Worm (Caenorhabditis elegans) whole organism, L4/young adult: ENCODE measurements around the gene cbp-2.

ENCODE experiments used
- W03F9.2 ChIP-seq: fragments of 150-350 bp; optimal IDR thresholded peaks from 2 replicates; lab custom pipeline; 2014; ENCODE audit warnings: missing biosample characterization, missing genetic modification characterization
- dao-5 ChIP-seq: sonication (generic microtip); optimal IDR thresholded peaks from 2 replicates; lab custom pipeline; 2016; ENCODE audit warnings: missing genotype, missing genetic modification characterization, moderate library complexity, missing compliant biosample characterization
- him-1 ChIP-seq: sonication (generic microtip); optimal IDR thresholded peaks from 2 replicates; lab custom pipeline; 2016; ENCODE audit warnings: missing genotype, missing genetic modification reagents, missing genetic modification characterization, missing compliant biosample characterization

Gene cbp-2

DNA sequence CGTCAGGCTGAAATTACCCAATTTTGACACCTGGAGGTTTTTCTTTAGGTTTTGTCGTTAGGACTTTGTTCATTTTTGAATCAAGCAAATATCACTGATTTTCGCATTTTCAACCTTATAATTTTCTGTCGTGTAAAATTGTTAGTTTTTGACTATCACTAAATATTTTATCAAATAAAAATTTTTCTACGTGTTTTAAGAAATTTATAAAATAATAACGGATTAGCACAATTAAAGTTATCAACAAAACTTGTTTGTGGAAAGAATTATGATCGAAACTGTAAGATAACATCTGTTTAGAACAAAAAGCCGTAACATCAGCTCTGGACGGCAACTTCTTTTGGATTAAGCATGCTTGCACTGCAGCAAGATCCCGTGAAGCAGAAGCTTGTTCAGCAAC is at the start of gene cbp-2:
Gene cbp-2, plus strand, starts transcription at position 301 of the 400 bp plus-strand sequence.
- TF ChIP-seq him-1 (tag; lab: Kevin White, UChicago) (no peak), dao-5 (tag; lab: Kevin White, UChicago) (no peak)

ce11 chrIII:9874515-9874914 is 48.5 kb upstream of the cbp-2 start:
- TF ChIP-seq W03F9.2 (tag; lab: Kevin White, UChicago) (no peak), him-1 (tag; lab: Kevin White, UChicago) (no peak), dao-5 (tag; lab: Kevin White, UChicago) (no peak)

ce11 chrIII:9876951-9877350 is 46.0 kb upstream of the cbp-2 start, which contains the start of gene ZK757.10:
Gene ZK757.10, plus strand, starts transcription at chrIII:9877251.
- no peak for TF ChIP-seq him-1 (tag; lab: Kevin White, UChicago)
- TF ChIP-seq W03F9.2 (tag; lab: Kevin White, UChicago), result no peak
- no peak for TF ChIP-seq dao-5 (tag; lab: Kevin White, UChicago)

- no peak for TF ChIP-seq W03F9.2 (tag; lab: Kevin White, UChicago)
- TF ChIP-seq him-1 (tag; lab: Kevin White, UChicago), result no peak
- no peak for TF ChIP-seq dao-5 (tag; lab: Kevin White, UChicago)
These were observed 44.1 kb upstream of the cbp-2 start, which contains the start of gene ZK757.2 for ce11 chrIII:9878828-9879227. Gene ZK757.2, minus strand, starts transcription at chrIII:9878928.

ce11 chrIII:9885609-9886008 is 37.4 kb upstream of the cbp-2 start:
- TF ChIP-seq him-1 (tag; lab: Kevin White, UChicago), result no peak
- TF ChIP-seq W03F9.2 (tag; lab: Kevin White, UChicago), result no peak
- no peak for TF ChIP-seq dao-5 (tag; lab: Kevin White, UChicago)

DNA sequence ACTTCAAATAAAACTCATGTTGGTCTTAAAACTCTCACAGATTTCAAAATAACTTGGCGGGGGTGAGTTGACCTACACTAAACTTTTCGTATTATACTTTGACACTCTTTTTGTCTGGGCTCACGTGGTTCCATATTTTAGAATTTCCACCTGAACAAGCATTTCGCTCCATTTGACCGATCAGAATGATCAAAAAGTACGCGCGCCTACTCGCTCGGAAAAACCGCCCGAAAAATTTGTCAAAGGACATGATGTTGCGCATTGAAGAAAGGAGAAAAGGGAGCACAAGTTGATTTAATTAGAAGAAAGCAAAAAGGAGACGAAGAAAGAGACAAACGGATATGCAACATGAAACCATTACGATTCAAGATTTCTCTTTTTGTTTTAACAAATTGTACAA is 36.7 kb upstream of the cbp-2 start:
- TF ChIP-seq W03F9.2 (tag; lab: Kevin White, UChicago) (no peak), him-1 (tag; lab: Kevin White, UChicago) (no peak), dao-5 (tag; lab: Kevin White, UChicago) (no peak)

DNA sequence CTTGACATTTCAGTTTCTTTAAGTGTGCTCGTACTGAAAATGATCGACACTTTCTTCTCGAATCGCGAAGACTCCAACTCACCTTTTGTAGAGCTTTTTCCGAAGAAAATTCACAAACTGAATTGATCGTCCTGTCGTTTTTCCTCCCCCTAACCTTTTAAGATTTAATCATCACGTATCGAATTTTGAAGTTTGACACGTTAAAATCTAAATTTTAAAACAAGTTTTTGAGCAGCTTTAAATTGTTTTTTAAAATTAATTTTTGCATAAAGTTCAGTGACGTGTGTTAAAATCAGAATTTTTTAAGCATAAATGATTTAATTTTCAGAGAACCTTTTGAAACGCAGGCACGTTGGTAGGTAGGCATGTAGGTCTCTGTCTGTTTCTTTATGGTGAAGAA is 31.6 kb upstream of the cbp-2 start, which contains the start of gene alg-4:
Gene alg-4, minus strand, starts transcription at position 101 of the 400 bp plus-strand sequence.
- TF ChIP-seq him-1 (tag; lab: Kevin White, UChicago) (no peak), W03F9.2 (tag; lab: Kevin White, UChicago) (no peak), dao-5 (tag; lab: Kevin White, UChicago) (no peak)

ce11 chrIII:9892855-9893254 is 30.1 kb upstream of the cbp-2 start, which contains the start of gene mam-7:
Gene mam-7, plus strand, starts transcription at chrIII:9893155.
- TF ChIP-seq him-1 (tag; lab: Kevin White, UChicago), result no peak
- no peak for TF ChIP-seq dao-5 (tag; lab: Kevin White, UChicago)
- TF ChIP-seq W03F9.2 (tag; lab: Kevin White, UChicago), result no peak

DNA sequence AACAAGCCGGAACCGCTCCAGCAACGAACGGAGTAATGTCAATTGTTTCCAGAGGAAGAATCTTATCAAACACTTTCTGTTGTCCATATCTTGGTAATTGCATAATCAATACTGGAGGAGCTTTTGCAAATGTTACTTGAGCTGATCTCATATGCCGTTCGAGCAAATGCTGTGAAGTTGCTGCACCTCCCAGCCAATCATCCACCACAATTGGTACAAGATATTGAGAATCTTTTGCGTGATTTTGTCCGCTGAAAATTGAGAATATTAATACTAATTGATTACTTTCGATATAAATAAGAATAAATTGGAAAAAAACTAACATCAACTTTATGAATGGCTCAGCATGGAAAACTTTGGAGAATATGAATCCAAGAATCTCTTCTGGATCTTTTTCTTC is 23.3 kb upstream of the cbp-2 start:
- TF ChIP-seq dao-5 (tag; lab: Kevin White, UChicago) (no peak), him-1 (tag; lab: Kevin White, UChicago) (no peak), W03F9.2 (tag; lab: Kevin White, UChicago) (no peak)

DNA sequence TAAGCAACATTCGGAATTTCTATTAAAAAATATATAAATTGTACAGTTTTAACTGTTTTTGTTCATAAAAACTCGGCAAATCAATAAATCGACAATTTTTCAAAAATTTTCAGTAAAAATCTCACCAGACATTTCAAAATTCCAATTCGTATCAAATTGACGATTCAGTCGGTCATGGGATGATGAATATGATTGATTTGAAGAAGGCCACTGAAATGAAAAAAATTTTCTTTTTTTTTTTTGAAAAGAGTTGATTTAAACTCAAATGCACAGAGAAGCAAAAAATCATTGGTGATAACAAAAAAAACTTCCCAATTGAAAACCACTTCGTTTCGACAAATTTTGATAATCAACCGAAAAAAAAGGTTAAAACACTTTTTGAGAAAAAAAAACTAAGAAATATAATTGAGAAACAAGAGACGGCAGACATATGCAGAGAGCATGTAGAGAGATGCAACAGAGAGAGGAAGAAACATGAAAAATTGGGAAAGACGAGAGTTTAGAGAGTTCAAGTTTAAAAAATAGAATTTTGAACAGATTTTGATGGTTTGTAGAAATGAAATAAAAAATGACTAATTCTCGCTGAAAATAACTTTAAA is 19.2 kb upstream of the cbp-2 start:
- TF ChIP-seq W03F9.2 (tag; lab: Kevin White, UChicago), result no peak
- no peak for TF ChIP-seq dao-5 (tag; lab: Kevin White, UChicago)
- TF ChIP-seq him-1 (tag; lab: Kevin White, UChicago), result no peak

ce11 chrIII:9905307-9905706 is 17.7 kb upstream of the cbp-2 start:
- TF ChIP-seq him-1 (tag; lab: Kevin White, UChicago) (peak; percentile 37), dao-5 (tag; lab: Kevin White, UChicago) (no peak), W03F9.2 (tag; lab: Kevin White, UChicago) (no peak)

ce11 chrIII:9907574-9907973 is 15.4 kb upstream of the cbp-2 start:
- no peak for TF ChIP-seq W03F9.2 (tag; lab: Kevin White, UChicago)
- TF ChIP-seq dao-5 (tag; lab: Kevin White, UChicago), result no peak
- no peak for TF ChIP-seq him-1 (tag; lab: Kevin White, UChicago)

DNA sequence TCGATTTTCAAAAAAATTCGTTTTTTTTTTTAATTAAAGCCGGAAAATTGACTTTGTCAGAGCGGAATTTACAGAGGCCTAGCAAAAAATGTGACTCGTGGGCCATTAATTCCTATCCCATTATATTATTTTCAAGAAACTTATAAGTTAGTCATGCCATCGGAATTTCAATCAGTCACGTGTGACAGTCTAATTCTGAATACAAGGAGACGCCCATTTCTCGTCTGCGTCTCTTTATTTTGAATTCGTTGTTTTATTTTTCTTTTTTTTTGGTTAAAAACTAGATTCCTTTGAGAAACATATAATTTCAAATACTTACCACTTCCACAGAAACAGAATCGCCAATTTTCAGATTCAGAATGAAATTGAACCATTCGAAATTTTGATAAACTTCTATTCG is 14.2 kb upstream of the cbp-2 start:
- TF ChIP-seq dao-5 (tag; lab: Kevin White, UChicago), result no peak
- no peak for TF ChIP-seq W03F9.2 (tag; lab: Kevin White, UChicago)
- no peak for TF ChIP-seq him-1 (tag; lab: Kevin White, UChicago)
